Worm (Caenorhabditis elegans) whole organism, L4 larva: ENCODE results near the gene C05C12.5.

ENCODE experiments used
- D1046.2 ChIP-seq: fragments of 200-800 bp; sonication (Bioruptor generic); IDR thresholded peaks from 2 replicates; pipeline ENCODE4 v1.3.6; 2022; ENCODE audit warnings: missing genetic modification characterization, missing compliant biosample characterization
- F10B5.3 ChIP-seq: sonication (generic microtip); optimal IDR thresholded peaks from 2 replicates; lab custom pipeline; 2016; ENCODE audit warnings: mild to moderate bottlenecking, missing genetic modification characterization, missing compliant biosample characterization
- F49E8.2 ChIP-seq: sonication (generic microtip); optimal IDR thresholded peaks from 2 replicates; lab custom pipeline; 2016; ENCODE audit warnings: missing compliant biosample characterization, mild to moderate bottlenecking, missing genetic modification characterization, borderline replicate concordance
- R02D3.7 ChIP-seq: fragments of 150-350 bp; sonication (generic microtip); optimal IDR thresholded peaks from 3 replicates; lab custom pipeline; 2014; ENCODE audit warnings: missing biosample characterization, missing genetic modification characterization
- T20F7.1 ChIP-seq: fragments of 200-800 bp; sonication (Bioruptor generic); optimal IDR thresholded peaks from 2 replicates; lab custom pipeline; 2018; ENCODE audit warnings: mild to moderate bottlenecking, missing genetic modification characterization, missing compliant biosample characterization
- T26A8.4 ChIP-seq: fragments of 200-800 bp; sonication (Bioruptor generic); IDR thresholded peaks from 2 replicates; pipeline ENCODE4 v1.3.6; 2022; ENCODE audit warnings: missing genetic modification characterization, missing compliant biosample characterization
- Y5F2A.4 ChIP-seq: fragments of 200-800 bp; sonication (Bioruptor generic); optimal IDR thresholded peaks from 2 replicates; lab custom pipeline; 2018; ENCODE audit warnings: mild to moderate bottlenecking, missing genetic modification characterization, missing compliant biosample characterization
- Y75B8A.6 ChIP-seq: fragments of 200-800 bp; sonication (Bioruptor generic); IDR thresholded peaks from 2 replicates; pipeline ENCODE4 v1.3.6; 2022; ENCODE audit warnings: missing genetic modification reagents, missing genetic modification characterization, missing compliant biosample characterization
- aly-2 ChIP-seq: sonication (generic microtip); optimal IDR thresholded peaks from 2 replicates; lab custom pipeline; 2018; ENCODE audit warnings: missing biosample characterization, missing genetic modification characterization
- ama-1 ChIP-seq: fragments of 150-350 bp; optimal IDR thresholded peaks from 2 replicates; lab custom pipeline; 2014; ENCODE audit warnings: inconsistent platforms, mixed read lengths
- ceh-28 ChIP-seq: fragments of 150-350 bp; optimal IDR thresholded peaks from 2 replicates; lab custom pipeline; 2014; ENCODE audit warnings: missing biosample characterization, missing genetic modification reagents, missing genetic modification characterization
- ceh-62 ChIP-seq: sonication (generic microtip); optimal IDR thresholded peaks from 2 replicates; lab custom pipeline; 2017; ENCODE audit warnings: missing biosample characterization, missing genetic modification characterization
- ces-1 ChIP-seq: fragments of 150-350 bp; sonication (generic microtip); optimal IDR thresholded peaks from 4 replicates; lab custom pipeline; 2014; ENCODE audit warnings: missing biosample characterization, missing genetic modification reagents, missing genetic modification characterization
- daf-16 ChIP-seq, 3 experiments: sonication (generic microtip); optimal IDR thresholded peaks; 2 replicates each; lab custom pipeline; 2016 to 2017; ENCODE audit warnings: missing genetic modification characterization in 3 of 3, missing genetic modification reagents in 3 of 3, mild to moderate bottlenecking in 2 of 3, missing compliant biosample characterization in 2 of 3, missing biosample characterization in 1 of 3, moderate library complexity in 1 of 3
- dmd-6 ChIP-seq: fragments of 200-800 bp; sonication (Bioruptor generic); IDR thresholded peaks from 2 replicates; pipeline ENCODE4 v1.3.6; 2022; ENCODE audit warnings: missing genetic modification reagents, missing genetic modification characterization, missing compliant biosample characterization
- dve-1 ChIP-seq: sonication (generic microtip); optimal IDR thresholded peaks from 2 replicates; lab custom pipeline; 2017; ENCODE audit warnings: antibody characterized with exemption, mild to moderate bottlenecking, missing genetic modification characterization, missing compliant biosample characterization; ENCODE audit not compliant: insufficient read depth
- fos-1 ChIP-seq: fragments of 150-350 bp; optimal IDR thresholded peaks from 2 replicates; lab custom pipeline; 2014; ENCODE audit warnings: missing biosample characterization, missing genetic modification characterization
- hlh-30 ChIP-seq: sonication (generic microtip); optimal IDR thresholded peaks from 2 replicates; lab custom pipeline; 2017; ENCODE audit warnings: antibody characterized with exemption, mild to moderate bottlenecking, missing genetic modification characterization, missing compliant biosample characterization; ENCODE audit not compliant: insufficient read depth
- jun-1 ChIP-seq: fragments of 150-350 bp; optimal IDR thresholded peaks from 2 replicates; lab custom pipeline; 2014; ENCODE audit warnings: missing biosample characterization, missing genetic modification reagents, missing genetic modification characterization
- lin-1 ChIP-seq: fragments of 200-800 bp; sonication (Bioruptor generic); IDR thresholded peaks from 2 replicates; pipeline ENCODE4 v1.3.6; 2022; ENCODE audit warnings: missing genetic modification reagents, missing genetic modification characterization, missing compliant biosample characterization
- lin-13 ChIP-seq: fragments of 150-350 bp; optimal IDR thresholded peaks from 2 replicates; lab custom pipeline; 2014; ENCODE audit warnings: missing biosample characterization, missing genetic modification reagents, missing genetic modification characterization
- lin-29 ChIP-seq: fragments of 200-800 bp; sonication (Bioruptor generic); IDR thresholded peaks from 2 replicates; pipeline ENCODE4 v1.3.6; 2022; ENCODE audit warnings: missing genetic modification reagents, missing genetic modification characterization, missing compliant biosample characterization
- lin-38 ChIP-seq: fragments of 200-800 bp; sonication (Bioruptor generic); IDR thresholded peaks from 2 replicates; pipeline ENCODE4 v1.3.6; 2022; ENCODE audit warnings: missing genetic modification reagents, missing genetic modification characterization, missing compliant biosample characterization
- lsy-2 ChIP-seq, 2 experiments: fragments of 150-350 bp in 1 of 2; sonication (generic microtip) in 1 of 2; optimal IDR thresholded peaks; 2 replicates each; lab custom pipeline; 2014 to 2017; ENCODE audit warnings: missing biosample characterization in 2 of 2, missing genetic modification characterization in 2 of 2
- madf-5 ChIP-seq, 2 experiments: fragments of 200-800 bp; sonication (Bioruptor generic); IDR thresholded peaks; 2 replicates each; pipeline ENCODE4 v1.3.6; 2022; ENCODE audit warnings: missing compliant biosample characterization in 2 of 2, missing genetic modification characterization in 2 of 2
- mep-1 ChIP-seq: fragments of 150-350 bp; sonication (generic microtip); optimal IDR thresholded peaks from 3 replicates; lab custom pipeline; 2014; ENCODE audit warnings: missing biosample characterization, missing genetic modification characterization
- mxl-2 ChIP-seq: fragments of 200-800 bp; sonication (Bioruptor generic); conservative IDR thresholded peaks from 2 replicates; pipeline ENCODE4 v1.3.6; 2022; ENCODE audit warnings: missing genetic modification reagents, missing genetic modification characterization, missing compliant biosample characterization
- mxl-3 ChIP-seq: fragments of 200-800 bp; sonication (Bioruptor generic); optimal IDR thresholded peaks from 2 replicates; lab custom pipeline; 2018; ENCODE audit warnings: mild to moderate bottlenecking, missing genetic modification characterization, missing compliant biosample characterization
- nhr-102 ChIP-seq: sonication (generic microtip); optimal IDR thresholded peaks from 2 replicates; lab custom pipeline; 2016; ENCODE audit warnings: mild to moderate bottlenecking, missing genetic modification characterization, moderate library complexity, missing compliant biosample characterization
- nhr-111 ChIP-seq: fragments of 200-800 bp; sonication (Bioruptor generic); optimal IDR thresholded peaks from 2 replicates; lab custom pipeline; 2018; ENCODE audit warnings: mild to moderate bottlenecking, missing genetic modification characterization, missing compliant biosample characterization
- nhr-25 ChIP-seq: sonication (generic microtip); optimal IDR thresholded peaks from 2 replicates; lab custom pipeline; 2017; ENCODE audit warnings: missing genetic modification characterization, mild to moderate bottlenecking, missing compliant biosample characterization, antibody characterized with exemption, moderate library complexity, borderline replicate concordance; ENCODE audit not compliant: insufficient read depth
- nhr-28 ChIP-seq: fragments of 150-350 bp; optimal IDR thresholded peaks from 2 replicates; lab custom pipeline; 2014; ENCODE audit warnings: missing biosample characterization, missing genetic modification characterization
- nhr-48 ChIP-seq: sonication (generic microtip); optimal IDR thresholded peaks from 2 replicates; lab custom pipeline; 2016; ENCODE audit warnings: mild to moderate bottlenecking, missing genetic modification characterization, missing compliant biosample characterization
- pha-4 ChIP-seq, 2 experiments: fragments of 150-350 bp in 1 of 2; fragments of 200-800 bp in 1 of 2; sonication (Bioruptor generic) in 1 of 2; IDR thresholded peaks in 1 of 2; optimal IDR thresholded peaks in 1 of 2; 2 replicates each; pipeline versions ENCODE4 v1.3.6 to Lab custom; 2014 to 2022; ENCODE audit warnings: missing genetic modification characterization in 2 of 2, missing genetic modification reagents in 2 of 2, missing biosample characterization in 1 of 2, missing compliant biosample characterization in 1 of 2
- php-3 ChIP-seq: fragments of 200-800 bp; sonication (Bioruptor generic); IDR thresholded peaks from 2 replicates; pipeline ENCODE4 v1.3.6; 2022; ENCODE audit warnings: missing genetic modification reagents, missing genetic modification characterization, missing compliant biosample characterization
- pqm-1 ChIP-seq: sonication (generic microtip); optimal IDR thresholded peaks from 2 replicates; lab custom pipeline; 2017; ENCODE audit warnings: missing biosample characterization, missing genetic modification characterization
- skn-1 ChIP-seq: fragments of 150-350 bp; optimal IDR thresholded peaks from 2 replicates; lab custom pipeline; 2014; ENCODE audit warnings: missing biosample characterization, missing genetic modification characterization
- tra-1 ChIP-seq: fragments of 200-800 bp; sonication (Bioruptor generic); IDR thresholded peaks from 2 replicates; pipeline ENCODE4 v1.3.6; 2022; ENCODE audit warnings: missing genetic modification reagents, missing genetic modification characterization, missing compliant biosample characterization
- vab-7 ChIP-seq: fragments of 200-800 bp; sonication (Bioruptor generic); IDR thresholded peaks from 2 replicates; pipeline ENCODE4 v1.3.6; 2022; ENCODE audit warnings: missing genetic modification reagents, missing genetic modification characterization, missing compliant biosample characterization
- zip-11 ChIP-seq: fragments of 200-800 bp; sonication (Bioruptor generic); IDR thresholded peaks from 2 replicates; pipeline ENCODE4 v1.3.6; 2022; ENCODE audit warnings: missing genetic modification characterization, missing compliant biosample characterization
- ztf-11 ChIP-seq: fragments of 150-350 bp; optimal IDR thresholded peaks from 2 replicates; lab custom pipeline; 2014; ENCODE audit warnings: missing biosample characterization, missing genetic modification characterization
- ztf-7 ChIP-seq: fragments of 150-350 bp; optimal IDR thresholded peaks from 2 replicates; lab custom pipeline; 2014; ENCODE audit warnings: missing biosample characterization, missing genetic modification characterization

C05C12.5 gene

ce11 chrIV:11288965-11289364 lies 28.0 kb upstream of the C05C12.5 start (continued):
- TF ChIP-seq T20F7.1 (GFP tag; lab: Kevin White, UChicago), result no peak
- no peak for TF ChIP-seq ceh-28 (tag; lab: Kevin White, UChicago)
- TF ChIP-seq nhr-28 (tag; lab: Kevin White, UChicago), result peak; percentile 88
- peak; percentile 57; the same call in 1 of the 2 replicates for TF ChIP-seq lin-1
- peak; percentile 98 for TF ChIP-seq php-3 (GFP tag; lab: Robert Waterston, UW)
- TF ChIP-seq lin-13 (GFP tag; lab: Kevin White, UChicago), result no peak
- TF ChIP-seq mxl-3 (GFP tag; lab: Kevin White, UChicago), result peak; percentile 36
- TF ChIP-seq vab-7, result no peak
- no peak for TF ChIP-seq skn-1
- TF ChIP-seq tra-1, result peak; percentile 62
- no peak for TF ChIP-seq madf-5 (GFP tag; IDR thresholded peaks at IDR 0.05; lab: Robert Waterston, UW)
- no peak for TF ChIP-seq nhr-111 (GFP tag; lab: Kevin White, UChicago)
- no peak for TF ChIP-seq lin-29 (GFP tag; lab: Robert Waterston, UW)
- TF ChIP-seq T26A8.4 (GFP tag; lab: Robert Waterston, UW), result no peak; the same call in 1 of the 2 replicates
- no peak for TF ChIP-seq ztf-11 (tag; lab: Kevin White, UChicago)
- TF ChIP-seq hlh-30, result peak; percentile 33
- TF ChIP-seq F49E8.2 (tag; lab: Kevin White, UChicago), result no peak
- TF ChIP-seq mep-1, result peak; percentile 37
- TF ChIP-seq lsy-2 (tag; optimal IDR thresholded peaks at IDR 0.05; lab: Kevin White, UChicago), result no peak
- TF ChIP-seq Y75B8A.6 (GFP tag; lab: Robert Waterston, UW), result no peak
- no peak for TF ChIP-seq ceh-62 (tag; lab: Kevin White, UChicago)
- TF ChIP-seq pqm-1 (tag; lab: Kevin White, UChicago), result peak; percentile 99
- no peak for TF ChIP-seq lin-38 (GFP tag; lab: Robert Waterston, UW)
- TF ChIP-seq fos-1 (tag; lab: Kevin White, UChicago), result no peak
- no peak for TF ChIP-seq D1046.2 (GFP tag; lab: Robert Waterston, UW)
- peak; percentile 80 for TF ChIP-seq dmd-6 (GFP tag; lab: Robert Waterston, UW)
- no peak for TF ChIP-seq nhr-25
- TF ChIP-seq ces-1, result no peak
- TF ChIP-seq Y5F2A.4 (GFP tag; lab: Kevin White, UChicago), result no peak

DNA sequence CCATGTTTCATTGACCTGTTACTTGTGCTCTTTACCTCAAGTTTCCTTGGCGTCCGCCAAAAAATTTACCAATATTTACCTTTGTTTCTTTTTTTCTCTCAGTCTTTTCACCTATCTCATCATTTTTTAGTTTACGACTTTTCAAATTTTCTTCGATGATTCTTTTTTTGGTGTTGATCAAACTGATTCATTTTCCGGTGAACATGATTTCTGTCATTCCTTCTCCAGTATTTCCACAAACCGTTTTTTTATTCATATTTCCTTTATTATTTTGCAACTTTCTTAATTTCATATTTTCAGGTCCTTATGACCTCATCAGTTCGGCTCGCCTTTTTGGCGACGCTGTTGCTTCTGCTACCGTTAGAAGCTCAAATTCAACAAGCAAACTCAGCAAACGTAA lies 26.5 kb upstream of the C05C12.5 start, which contains the start of gene F54D1.6:
Gene F54D1.6, plus strand, starts transcription at position 301 of the 400 bp plus-strand sequence.
- no peak for TF ChIP-seq jun-1 (tag; lab: Kevin White, UChicago)
- no peak for TF ChIP-seq F10B5.3
- TF ChIP-seq mxl-2, result no peak
- TF ChIP-seq daf-16 (GFP tag; optimal IDR thresholded peaks at IDR 0.05; lab: Kevin White, UChicago), result no peak
- TF ChIP-seq daf-16 (tag; optimal IDR thresholded peaks at IDR 0.05; lab: Kevin White, UChicago), result peak; percentile 17

- no peak for TF ChIP-seq R02D3.7
- no peak for TF ChIP-seq zip-11 (GFP tag; lab: Robert Waterston, UW)
- TF ChIP-seq daf-16 (GFP tag; optimal IDR thresholded peaks at IDR 0.05; lab: Kevin White, UChicago), result no peak
- TF ChIP-seq daf-16 (tag; optimal IDR thresholded peaks at IDR 0.05; lab: Kevin White, UChicago), result peak; percentile 59
- no peak for TF ChIP-seq ztf-7 (tag; lab: Kevin White, UChicago)
- TF ChIP-seq pha-4 (GFP tag; IDR thresholded peaks at IDR 0.05; lab: Robert Waterston, UW), result no peak
- no peak for TF ChIP-seq pha-4 (tag; optimal IDR thresholded peaks at IDR 0.05; lab: Kevin White, UChicago)
- TF ChIP-seq pqm-1 (tag; lab: Kevin White, UChicago), result no peak
- no peak for TF ChIP-seq ama-1
- no peak for TF ChIP-seq nhr-48 (tag; lab: Kevin White, UChicago)
- TF ChIP-seq dve-1 (tag; lab: Kevin White, UChicago), result peak; percentile 49
- no peak for TF ChIP-seq aly-2 (tag; lab: Kevin White, UChicago)
- TF ChIP-seq nhr-102 (tag; lab: Kevin White, UChicago), result no peak
- TF ChIP-seq mxl-3 (GFP tag; lab: Kevin White, UChicago), result no peak
Observed at ce11 chrIV:11286112-11286511, 25.1 kb upstream of the C05C12.5 start.
